Fruit fly (Drosophila melanogaster): ENCODE results near the gene CG43867.

- TF ChIP-seq Clk (GFP tag; optimal IDR thresholded peaks at IDR 0.05) (no peak), Mnt (GFP tag; optimal IDR thresholded peaks at IDR 0.05) (no peak), toe (GFP tag; optimal IDR thresholded peaks at IDR 0.05) (no peak), ovo (GFP tag; optimal IDR thresholded peaks at IDR 0.05) (no peak), pad (GFP tag; optimal IDR thresholded peaks at IDR 0.05) (no peak), CG7101 (tag; optimal IDR thresholded peaks at IDR 0.05) (no peak), CG33017 (tag; optimal IDR thresholded peaks at IDR 0.05) (no peak), Crg-1 (GFP tag; optimal IDR thresholded peaks at IDR 0.05) (no peak), kay (GFP tag; ENCODE audit: borderline replicate concordance) (no peak), CG12768 (GFP tag; optimal IDR thresholded peaks at IDR 0.05) (no peak), tj (GFP tag; optimal IDR thresholded peaks at IDR 0.05) (no peak)
Observed at dm6 chrX:945446-946013, 17.8 kb upstream of the CG43867 start, which contains the start of gene CG3703.

Measured in whole organism, adult.